Worm (Caenorhabditis elegans) whole organism, L1 larva: ENCODE results near the gene blos-7.

Experiments
- C04F5.9 ChIP-seq: sonication (generic microtip); optimal IDR thresholded peaks from 2 replicates; lab custom pipeline; 2016; ENCODE audit warnings: missing genetic modification characterization, missing compliant biosample characterization
- ama-1 ChIP-seq: fragments of 150-350 bp; optimal IDR thresholded peaks from 2 replicates; lab custom pipeline; 2014
- elt-2 ChIP-seq: sonication (generic microtip); optimal IDR thresholded peaks from 2 replicates; lab custom pipeline; 2016; ENCODE audit warnings: missing genetic modification characterization, mild to moderate bottlenecking, inconsistent platforms, missing compliant biosample characterization, missing genetic modification reagents
- isw-1 ChIP-seq: fragments of 200-800 bp; sonication (Bioruptor generic); IDR thresholded peaks from 2 replicates; pipeline ENCODE4 v1.3.6; 2022; ENCODE audit warnings: missing genetic modification characterization, missing compliant biosample characterization
- jun-1 ChIP-seq: fragments of 150-350 bp; optimal IDR thresholded peaks from 2 replicates; lab custom pipeline; 2014; ENCODE audit warnings: missing biosample characterization, missing genetic modification reagents, missing genetic modification characterization
- lin-35 ChIP-seq, 2 experiments: fragments of 150-350 bp; optimal IDR thresholded peaks; 2 replicates each; lab custom pipeline; 2014; ENCODE audit warnings: missing biosample characterization in 2 of 2, missing genetic modification characterization in 2 of 2, missing genetic modification reagents in 2 of 2
- mdl-1 ChIP-seq, 2 experiments: fragments of 150-350 bp; optimal IDR thresholded peaks; 2 replicates each; lab custom pipeline; 2014 to 2017; ENCODE audit warnings: missing biosample characterization in 2 of 2, missing genetic modification characterization in 2 of 2, inconsistent platforms in 1 of 2
- nhr-11 ChIP-seq: fragments of 150-350 bp; optimal IDR thresholded peaks from 2 replicates; lab custom pipeline; 2014; ENCODE audit warnings: missing biosample characterization, missing genetic modification characterization
- nhr-12 ChIP-seq: sonication (generic microtip); optimal IDR thresholded peaks from 2 replicates; lab custom pipeline; 2017; ENCODE audit warnings: missing biosample characterization, missing genetic modification characterization
- nhr-237 ChIP-seq: fragments of 150-350 bp; optimal IDR thresholded peaks from 2 replicates; lab custom pipeline; 2014; ENCODE audit warnings: missing biosample characterization, missing genetic modification characterization
- nhr-76 ChIP-seq: sonication (generic microtip); optimal IDR thresholded peaks from 2 replicates; lab custom pipeline; 2017; ENCODE audit warnings: missing biosample characterization, missing genetic modification characterization
- nhr-77 ChIP-seq: fragments of 150-350 bp; optimal IDR thresholded peaks from 2 replicates; lab custom pipeline; 2014; ENCODE audit warnings: missing biosample characterization, missing genetic modification characterization
- unc-62 ChIP-seq: fragments of 150-350 bp; optimal IDR thresholded peaks from 2 replicates; lab custom pipeline; 2014; ENCODE audit warnings: missing biosample characterization, missing genetic modification reagents, missing genetic modification characterization
- zag-1 ChIP-seq: fragments of 150-350 bp; optimal IDR thresholded peaks from 2 replicates; lab custom pipeline; 2014; ENCODE audit warnings: missing biosample characterization, missing genetic modification characterization

- no peak for TF ChIP-seq isw-1 (GFP tag; lab: Robert Waterston, UW)
- no peak for TF ChIP-seq nhr-77
- no peak for TF ChIP-seq nhr-12 (tag; lab: Kevin White, UChicago)
- no peak for TF ChIP-seq zag-1 (tag; lab: Kevin White, UChicago)
- TF ChIP-seq ama-1 (lab: Kevin White, UChicago) = no peak
- TF ChIP-seq nhr-237 (tag; lab: Kevin White, UChicago) = no peak
- no peak for TF ChIP-seq unc-62 (GFP tag; lab: Kevin White, UChicago)
- TF ChIP-seq lin-35 (GFP tag; optimal IDR thresholded peaks at IDR 0.05; lab: Kevin White, UChicago) = no peak
- TF ChIP-seq mdl-1 (tag; optimal IDR thresholded peaks at IDR 0.05; lab: Kevin White, UChicago) = no peak
- no peak for TF ChIP-seq elt-2
- TF ChIP-seq nhr-11 (tag; lab: Kevin White, UChicago) = no peak
- no peak for TF ChIP-seq jun-1
- TF ChIP-seq nhr-76 (tag; lab: Kevin White, UChicago) = no peak
- TF ChIP-seq C04F5.9 = no peak
Measured at ce11 chrIV:3570612-3571011, 12.1 kb downstream of the blos-7 start.
